Fruit fly (Drosophila melanogaster) whole organism, prepupa: ENCODE data around the gene CG11668.

Source experiments
- Blimp-1 ChIP-seq: fragments of 200-800 bp; sonication (Bioruptor generic); optimal IDR thresholded peaks from 3 replicates; lab custom pipeline; 2017; ENCODE audit warnings: missing biosample characterization, missing genetic modification characterization, mild to moderate bottlenecking, moderate library complexity, missing genetic modification reagents
- CG10631 ChIP-seq: fragments of 200-800 bp; sonication (Bioruptor generic); optimal IDR thresholded peaks from 2 replicates; lab custom pipeline; 2016; ENCODE audit warnings: missing biosample characterization, missing genetic modification characterization
- CG10669 ChIP-seq: fragments of 200-800 bp; sonication (Bioruptor generic); optimal IDR thresholded peaks from 3 replicates; lab custom pipeline; 2018; ENCODE audit warnings: missing biosample characterization, mild to moderate bottlenecking, missing genetic modification characterization, moderate library complexity
- CG11294 ChIP-seq: fragments of 200-800 bp; sonication (Bioruptor generic); IDR thresholded peaks from 2 replicates; pipeline ENCODE4 v1.3.6; 2022; ENCODE audit warnings: missing biosample characterization, missing genetic modification characterization
- CG11762 ChIP-seq: fragments of 200-800 bp; sonication (Bioruptor generic); optimal IDR thresholded peaks from 3 replicates; lab custom pipeline; 2016; ENCODE audit warnings: missing biosample characterization, missing genetic modification characterization; ENCODE audit not compliant: insufficient read depth
- CG11902 ChIP-seq: fragments of 200-800 bp; sonication (Bioruptor generic); optimal IDR thresholded peaks from 3 replicates; lab custom pipeline; 2016; ENCODE audit warnings: missing biosample characterization, missing genetic modification characterization
- CG1621 ChIP-seq: fragments of 200-800 bp; sonication (Bioruptor generic); optimal IDR thresholded peaks from 3 replicates; lab custom pipeline; 2018; ENCODE audit warnings: missing biosample characterization, mild to moderate bottlenecking, missing genetic modification characterization
- CG16779 ChIP-seq: fragments of 200-800 bp; sonication (Bioruptor generic); optimal IDR thresholded peaks from 3 replicates; lab custom pipeline; 2017; ENCODE audit warnings: missing biosample characterization, mild to moderate bottlenecking, missing genetic modification characterization
- CG3032 ChIP-seq: fragments of 200-800 bp; optimal IDR thresholded peaks from 2 replicates; lab custom pipeline; 2019; ENCODE audit warnings: missing biosample characterization, mild to moderate bottlenecking, missing genetic modification characterization, moderate library complexity
- CG31627 ChIP-seq: fragments of 200-800 bp; sonication (Bioruptor generic); optimal IDR thresholded peaks from 3 replicates; lab custom pipeline; 2016; ENCODE audit warnings: missing biosample characterization, missing genetic modification characterization
- CG32006 ChIP-seq: fragments of 200-800 bp; sonication (Bioruptor generic); optimal IDR thresholded peaks from 3 replicates; lab custom pipeline; 2017; ENCODE audit warnings: missing biosample characterization, mild to moderate bottlenecking, missing genetic modification characterization
- CG34406 ChIP-seq: fragments of 200-800 bp; sonication (Bioruptor generic); optimal IDR thresholded peaks from 3 replicates; lab custom pipeline; 2016; ENCODE audit warnings: missing biosample characterization, missing genetic modification characterization
- CG3919 ChIP-seq: fragments of 200-800 bp; sonication (Bioruptor generic); optimal IDR thresholded peaks from 3 replicates; lab custom pipeline; 2016; ENCODE audit warnings: missing biosample characterization, missing genetic modification characterization
- CG4318 ChIP-seq: fragments of 200-800 bp; sonication (Bioruptor generic); optimal IDR thresholded peaks from 3 replicates; lab custom pipeline; 2017; ENCODE audit warnings: missing biosample characterization, mild to moderate bottlenecking, missing genetic modification characterization
- CG6163 ChIP-seq: fragments of 200-800 bp; sonication (Bioruptor generic); IDR thresholded peaks from 3 replicates; pipeline ENCODE4 v1.3.6; 2022; ENCODE audit warnings: missing biosample characterization, missing genetic modification characterization
- CG6276 ChIP-seq: fragments of 200-800 bp; sonication (Bioruptor generic); optimal IDR thresholded peaks from 2 replicates; lab custom pipeline; 2017; ENCODE audit warnings: missing biosample characterization, mild to moderate bottlenecking, missing genetic modification characterization
- CG6792 ChIP-seq: fragments of 200-800 bp; sonication (Bioruptor generic); optimal IDR thresholded peaks from 3 replicates; lab custom pipeline; 2016; ENCODE audit warnings: missing biosample characterization, missing genetic modification characterization
- CG6808 ChIP-seq: fragments of 200-800 bp; sonication (Bioruptor generic); optimal IDR thresholded peaks from 3 replicates; lab custom pipeline; 2017; ENCODE audit warnings: missing biosample characterization, missing genetic modification characterization, mild to moderate bottlenecking, moderate library complexity, missing genetic modification reagents
- CG6854 ChIP-seq: fragments of 200-800 bp; sonication (Bioruptor generic); optimal IDR thresholded peaks from 2 replicates; lab custom pipeline; 2017; ENCODE audit warnings: missing biosample characterization, mild to moderate bottlenecking, missing genetic modification characterization
- CG8119 ChIP-seq: fragments of 200-800 bp; sonication (Bioruptor generic); IDR thresholded peaks from 3 replicates; pipeline ENCODE4 v1.3.6; 2022; ENCODE audit warnings: missing biosample characterization, missing genetic modification characterization
- CG8632 ChIP-seq: fragments of 200-800 bp; sonication (Bioruptor generic); optimal IDR thresholded peaks from 3 replicates; lab custom pipeline; 2016; ENCODE audit warnings: missing biosample characterization, missing genetic modification characterization
- CG9139 ChIP-seq: fragments of 200-800 bp; sonication (Bioruptor generic); optimal IDR thresholded peaks from 3 replicates; lab custom pipeline; 2017; ENCODE audit warnings: missing biosample characterization, mild to moderate bottlenecking, missing genetic modification characterization
- Eip75B ChIP-seq: fragments of 200-800 bp; sonication (Bioruptor generic); optimal IDR thresholded peaks from 3 replicates; lab custom pipeline; 2016; ENCODE audit warnings: missing biosample characterization, missing genetic modification characterization
- Eip78C ChIP-seq: fragments of 200-800 bp; sonication (Bioruptor generic); peaks from one replicate; lab custom pipeline; 2016; ENCODE audit warnings: missing biosample characterization, missing genetic modification characterization
- Eip93F ChIP-seq: fragments of 200-800 bp; sonication (Bioruptor generic); optimal IDR thresholded peaks from 2 replicates; lab custom pipeline; 2016; ENCODE audit warnings: missing biosample characterization, mild to moderate bottlenecking, missing genetic modification characterization
- Ets21C ChIP-seq: fragments of 200-800 bp; sonication (Bioruptor generic); optimal IDR thresholded peaks from 3 replicates; lab custom pipeline; 2016; ENCODE audit warnings: missing biosample characterization, missing genetic modification characterization
- Ets96B ChIP-seq: fragments of 200-800 bp; optimal IDR thresholded peaks from 2 replicates; lab custom pipeline; 2019; ENCODE audit warnings: missing biosample characterization, mild to moderate bottlenecking, missing genetic modification characterization, moderate library complexity
- Gug ChIP-seq: fragments of 200-800 bp; sonication (Bioruptor generic); IDR thresholded peaks from 2 replicates; pipeline ENCODE4 v1.3.6; 2022; ENCODE audit warnings: missing biosample characterization, missing genetic modification characterization
- Hr38 ChIP-seq: sonication (Bioruptor generic); optimal IDR thresholded peaks from 2 replicates; lab custom pipeline; 2016; ENCODE audit warnings: missing biosample characterization, missing genetic modification characterization
- Hr39 ChIP-seq: fragments of 200-800 bp; sonication (Bioruptor generic); optimal IDR thresholded peaks from 2 replicates; lab custom pipeline; 2016; ENCODE audit warnings: missing biosample characterization, missing genetic modification characterization
- Met ChIP-seq: fragments of 200-800 bp; sonication (Bioruptor generic); optimal IDR thresholded peaks from 3 replicates; lab custom pipeline; 2016; ENCODE audit warnings: missing biosample characterization, missing genetic modification characterization
- Smox ChIP-seq: fragments of 200-800 bp; sonication (Bioruptor generic); optimal IDR thresholded peaks from 3 replicates; lab custom pipeline; 2016; ENCODE audit warnings: missing biosample characterization, missing genetic modification characterization
- Sox102F ChIP-seq: fragments of 200-800 bp; sonication (Bioruptor generic); optimal IDR thresholded peaks from 2 replicates; lab custom pipeline; 2016; ENCODE audit warnings: missing biosample characterization, mild to moderate bottlenecking, missing genetic modification characterization
- Sox14 ChIP-seq: fragments of 200-800 bp; sonication (Bioruptor generic); optimal IDR thresholded peaks from 3 replicates; lab custom pipeline; 2016; ENCODE audit warnings: missing biosample characterization, missing genetic modification characterization
- Sox15 ChIP-seq: fragments of 200-800 bp; sonication (Bioruptor generic); optimal IDR thresholded peaks from 3 replicates; lab custom pipeline; 2016; ENCODE audit warnings: missing biosample characterization, missing genetic modification characterization
- achi ChIP-seq: fragments of 200-800 bp; sonication (Bioruptor generic); optimal IDR thresholded peaks from 3 replicates; lab custom pipeline; 2016; ENCODE audit warnings: missing biosample characterization, missing genetic modification characterization
- acj6 ChIP-seq: fragments of 200-800 bp; sonication (Bioruptor generic); optimal IDR thresholded peaks from 3 replicates; lab custom pipeline; 2016; ENCODE audit warnings: missing biosample characterization, missing genetic modification characterization
- eg ChIP-seq: fragments of 200-800 bp; sonication (Bioruptor generic); IDR thresholded peaks from 3 replicates; pipeline ENCODE4 v1.3.6; 2022; ENCODE audit warnings: missing biosample characterization, missing genetic modification characterization
- fd85E ChIP-seq: fragments of 200-800 bp; sonication (Bioruptor generic); optimal IDR thresholded peaks from 3 replicates; lab custom pipeline; 2016; ENCODE audit warnings: missing biosample characterization, missing genetic modification characterization
- lz ChIP-seq: fragments of 200-800 bp; sonication (Bioruptor generic); optimal IDR thresholded peaks from 3 replicates; lab custom pipeline; 2016; ENCODE audit warnings: missing biosample characterization, missing genetic modification characterization
- net ChIP-seq: fragments of 200-800 bp; sonication (Bioruptor generic); optimal IDR thresholded peaks from 3 replicates; lab custom pipeline; 2016; ENCODE audit warnings: missing biosample characterization, missing genetic modification characterization
- pdm3 ChIP-seq: fragments of 200-800 bp; sonication (Bioruptor generic); optimal IDR thresholded peaks from 3 replicates; lab custom pipeline; 2016; ENCODE audit warnings: missing biosample characterization, missing genetic modification characterization
- ss ChIP-seq, 2 experiments: fragments of 200-800 bp; sonication (Bioruptor generic); optimal IDR thresholded peaks; 2 replicates in 1 of 2; 3 replicates in 1 of 2; lab custom pipeline; 2017 to 2018; ENCODE audit warnings: mild to moderate bottlenecking in 2 of 2, missing biosample characterization in 2 of 2, missing genetic modification characterization in 2 of 2, moderate library complexity in 1 of 2
- svp ChIP-seq: fragments of 200-800 bp; sonication (Bioruptor generic); peaks from one replicate; lab custom pipeline; 2016; ENCODE audit warnings: missing biosample characterization, missing genetic modification characterization

The CG11668 gene

DNA sequence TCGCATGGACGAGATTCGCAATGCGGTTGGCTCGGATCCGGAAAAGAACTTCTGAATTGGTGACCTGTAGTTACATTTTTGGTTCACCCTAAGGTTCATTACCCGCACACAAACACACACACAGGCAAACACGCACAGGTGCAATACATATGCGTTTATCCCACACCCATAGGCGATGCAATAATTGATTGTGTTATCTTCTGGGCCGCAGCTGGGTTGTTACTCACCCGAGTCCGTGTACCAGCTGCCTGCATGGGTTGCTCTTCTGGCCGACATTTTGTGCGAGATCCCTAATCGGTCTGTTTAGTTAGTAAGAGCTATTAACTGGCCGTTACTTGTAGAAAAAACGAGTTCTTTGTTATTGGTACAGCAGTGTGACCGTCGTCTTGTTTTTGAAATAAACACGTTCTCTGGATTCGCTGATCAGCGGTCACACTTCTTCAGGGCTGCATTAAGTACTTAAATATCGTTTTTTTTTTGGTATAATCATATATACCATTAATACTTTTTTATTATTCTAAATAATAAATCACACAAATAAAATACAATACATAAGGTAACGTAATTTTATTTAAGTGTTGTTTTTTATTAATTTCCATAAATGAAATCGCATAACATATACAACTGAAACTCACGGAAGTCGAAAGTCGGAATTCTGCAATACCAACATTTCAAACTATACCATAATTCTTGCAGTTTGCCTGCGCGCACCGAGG is 27.1 kb upstream of the CG11668 start, which contains the start of gene CG8031 (continued):
- no peak for TF ChIP-seq CG6808 (GFP tag; lab: Kevin White, UChicago)
- no peak for TF ChIP-seq CG6792 (GFP tag; lab: Kevin White, UChicago)
- TF ChIP-seq CG31627: no peak
- TF ChIP-seq CG1621 (tag; lab: Kevin White, UChicago): no peak
- TF ChIP-seq Gug (GFP tag; lab: Robert Waterston, UW): no peak
- TF ChIP-seq CG9139 (GFP tag; lab: Kevin White, UChicago): no peak
- TF ChIP-seq CG32006 (GFP tag; lab: Kevin White, UChicago): no peak
- TF ChIP-seq eg (GFP tag; lab: Robert Waterston, UW): no peak; the same call in 2 of the 3 replicates
- no peak for TF ChIP-seq net
- TF ChIP-seq Ets96B (tag; lab: Kevin White, UChicago): no peak
- TF ChIP-seq Sox14 (GFP tag; lab: Kevin White, UChicago): peak; percentile 87
- no peak for TF ChIP-seq svp (GFP tag; lab: Kevin White, UChicago)
- TF ChIP-seq Sox102F (GFP tag; lab: Kevin White, UChicago): no peak
- TF ChIP-seq CG11762 (GFP tag; lab: Kevin White, UChicago): no peak
- TF ChIP-seq Smox (GFP tag; lab: Kevin White, UChicago): no peak
- TF ChIP-seq Sox15 (GFP tag; lab: Kevin White, UChicago): no peak
- no peak for TF ChIP-seq CG4318 (GFP tag; lab: Kevin White, UChicago)
- no peak for TF ChIP-seq Eip75B (GFP tag; lab: Kevin White, UChicago)
- no peak for TF ChIP-seq Hr38 (GFP tag; lab: Kevin White, UChicago)
- no peak for TF ChIP-seq CG3919 (GFP tag; lab: Kevin White, UChicago)

DNA sequence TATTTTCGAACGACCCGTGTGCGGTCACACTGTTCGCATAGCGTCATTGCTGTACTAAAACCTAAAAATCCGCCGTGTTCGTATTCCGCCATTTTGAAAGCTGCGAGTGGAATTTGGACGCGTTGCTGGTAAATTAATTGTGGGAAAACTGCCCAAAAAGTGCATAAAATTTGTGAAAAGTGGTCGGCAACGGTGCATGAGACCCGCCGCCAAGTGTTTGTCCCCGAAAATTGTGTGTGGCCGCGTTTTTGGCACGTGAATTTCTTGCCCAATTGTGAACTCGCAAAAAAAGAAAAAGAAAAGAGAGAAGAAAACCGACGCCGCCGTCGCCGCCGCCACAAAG is 26.6 kb upstream of the CG11668 start, which contains the start of gene CtBP:
TSS of gene CtBP (plus strand) at position 29 of the 343 bp plus-strand sequence.
- TF ChIP-seq pdm3 (GFP tag; lab: Kevin White, UChicago) (no peak), CG1621 (tag; lab: Kevin White, UChicago) (peak; percentile 92), CG8119 (GFP tag; lab: Robert Waterston, UW) (0 out of 3 replicates have a peak, but pooled peaks have one; percentile 26), CG6163 (GFP tag; lab: Robert Waterston, UW) (no peak), CG11294 (GFP tag; lab: Robert Waterston, UW) (no peak), CG6854 (GFP tag; lab: Kevin White, UChicago) (peak; percentile 40), CG16779 (tag; lab: Kevin White, UChicago) (peak; percentile 15), ss (GFP tag; optimal IDR thresholded peaks at IDR 0.05; lab: Kevin White, UChicago) (peak in 1 of 2 experiments; percentile 31)

DNA sequence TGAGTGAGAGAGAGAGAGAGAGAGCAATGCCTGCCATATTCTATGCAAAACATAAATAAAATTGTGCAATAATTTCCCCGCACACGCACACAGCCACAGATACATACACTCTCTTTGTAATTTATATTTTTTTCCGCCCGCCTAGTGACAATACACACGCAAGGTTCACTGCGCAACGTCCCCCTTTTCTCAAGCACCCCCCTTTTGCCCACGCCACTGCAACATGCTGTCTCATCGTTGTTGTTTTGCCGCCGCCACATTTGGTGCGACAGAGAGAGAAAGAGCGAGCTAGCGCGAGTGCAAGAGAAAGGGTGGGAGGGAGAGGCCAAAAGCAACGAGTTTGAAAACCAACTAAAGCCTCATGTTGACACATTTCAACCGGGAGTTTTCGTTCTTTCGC is 25.8 kb upstream of the CG11668 start:
- no peak for TF ChIP-seq fd85E (GFP tag; lab: Kevin White, UChicago)
- TF ChIP-seq lz (GFP tag; lab: Kevin White, UChicago): peak; percentile 82
- peak; percentile 67 for TF ChIP-seq CG10669 (GFP tag; lab: Kevin White, UChicago)
- TF ChIP-seq svp (GFP tag; lab: Kevin White, UChicago): peak; percentile 87
- no peak for TF ChIP-seq Eip93F (GFP tag; lab: Kevin White, UChicago)
- TF ChIP-seq achi (GFP tag; lab: Kevin White, UChicago): peak; percentile 62
- TF ChIP-seq Met: peak; percentile 71
- TF ChIP-seq Eip78C (GFP tag; lab: Kevin White, UChicago): peak; percentile 92
- peak; percentile 49 for TF ChIP-seq CG3032 (tag; lab: Kevin White, UChicago)
- peak; percentile 63 for TF ChIP-seq CG1621 (tag; lab: Kevin White, UChicago)
- peak; percentile 75 for TF ChIP-seq Hr39 (GFP tag; lab: Kevin White, UChicago)
- TF ChIP-seq CG10631 (GFP tag; lab: Kevin White, UChicago): peak; percentile 72
- TF ChIP-seq Ets96B (tag; lab: Kevin White, UChicago): peak; percentile 63
- peak; percentile 77 for TF ChIP-seq CG6276 (GFP tag; lab: Kevin White, UChicago)
- peak; percentile 58 for TF ChIP-seq Eip75B (GFP tag; lab: Kevin White, UChicago)
- TF ChIP-seq CG8119 (GFP tag; lab: Robert Waterston, UW): peak; percentile 73; the same call in 2 of the 3 replicates
- peak; percentile 62 for TF ChIP-seq CG8632 (GFP tag; lab: Kevin White, UChicago)
- peak; percentile 80 for TF ChIP-seq Gug (GFP tag; lab: Robert Waterston, UW)
- peak; percentile 68 for TF ChIP-seq Smox (GFP tag; lab: Kevin White, UChicago)
- peak; percentile 73 for TF ChIP-seq acj6 (GFP tag; lab: Kevin White, UChicago)
- TF ChIP-seq Sox15 (GFP tag; lab: Kevin White, UChicago): peak; percentile 73
- TF ChIP-seq CG34406: peak; percentile 56
- peak; percentile 67 for TF ChIP-seq Ets21C (GFP tag; lab: Kevin White, UChicago)
- TF ChIP-seq net: peak; percentile 80
- TF ChIP-seq CG11762 (GFP tag; lab: Kevin White, UChicago): peak; percentile 33
- peak; percentile 72 for TF ChIP-seq CG3919 (GFP tag; lab: Kevin White, UChicago)
- TF ChIP-seq CG6854 (GFP tag; lab: Kevin White, UChicago): peak; percentile 26
- TF ChIP-seq CG9139 (GFP tag; lab: Kevin White, UChicago): peak; percentile 64
- no peak for TF ChIP-seq Hr38 (GFP tag; lab: Kevin White, UChicago)
- peak; percentile 65 for TF ChIP-seq CG11902 (GFP tag; lab: Kevin White, UChicago)
- peak; percentile 57 for TF ChIP-seq Blimp-1 (GFP tag; lab: Kevin White, UChicago)
- TF ChIP-seq CG31627: peak; percentile 80
